Worm (Caenorhabditis elegans) whole organism, L1 larva: Measurements from ENCODE around the gene T13C2.3.

Experiments used
- Y116A8C.19 ChIP-seq: sonication (generic microtip); optimal IDR thresholded peaks from 2 replicates; lab custom pipeline; 2016; ENCODE audit warnings: missing compliant biosample characterization, missing genetic modification characterization, borderline replicate concordance
- aha-1 ChIP-seq: fragments of 150-350 bp; optimal IDR thresholded peaks from 2 replicates; lab custom pipeline; 2014; ENCODE audit warnings: missing biosample characterization, missing genetic modification characterization
- aly-2 ChIP-seq: fragments of 150-350 bp; optimal IDR thresholded peaks from 2 replicates; lab custom pipeline; 2014; ENCODE audit warnings: missing biosample characterization, missing genetic modification characterization
- blmp-1 ChIP-seq: fragments of 150-350 bp; optimal IDR thresholded peaks from 2 replicates; lab custom pipeline; 2014; ENCODE audit warnings: missing biosample characterization, missing genetic modification characterization
- ceh-8 ChIP-seq: fragments of 200-800 bp; sonication (Bioruptor generic); optimal IDR thresholded peaks from 2 replicates; lab custom pipeline; 2018; ENCODE audit warnings: mild to moderate bottlenecking, missing genetic modification characterization, moderate library complexity, missing compliant biosample characterization
- efl-1 ChIP-seq, 4 experiments: fragments of 150-350 bp; optimal IDR thresholded peaks in 3 of 4; peaks in 1 of 4; 1 replicate in 1 of 4; 2 replicates in 3 of 4; lab custom pipeline; 2014; ENCODE audit warnings: missing biosample characterization in 2 of 4, missing genetic modification characterization in 2 of 4, missing genetic modification reagents in 2 of 4
- fkh-10 ChIP-seq: sonication (generic microtip); optimal IDR thresholded peaks from 2 replicates; lab custom pipeline; 2017; ENCODE audit warnings: missing biosample characterization, missing genetic modification reagents, missing genetic modification characterization
- fkh-4 ChIP-seq: sonication (generic microtip); optimal IDR thresholded peaks from 2 replicates; lab custom pipeline; 2016; ENCODE audit warnings: missing compliant biosample characterization, missing genetic modification characterization, borderline replicate concordance
- hpl-2 ChIP-seq: fragments of 150-350 bp; optimal IDR thresholded peaks from 2 replicates; lab custom pipeline; 2014; ENCODE audit warnings: missing biosample characterization, missing genetic modification reagents, missing genetic modification characterization
- lin-13 ChIP-seq: fragments of 150-350 bp; optimal IDR thresholded peaks from 2 replicates; lab custom pipeline; 2014; ENCODE audit warnings: missing biosample characterization, missing genetic modification reagents, missing genetic modification characterization
- lir-3 ChIP-seq: sonication (generic microtip); optimal IDR thresholded peaks from 2 replicates; lab custom pipeline; 2016; ENCODE audit warnings: mild to moderate bottlenecking, missing genetic modification characterization, moderate library complexity, missing compliant biosample characterization; ENCODE audit not compliant: poor library complexity
- nhr-237 ChIP-seq: fragments of 150-350 bp; optimal IDR thresholded peaks from 2 replicates; lab custom pipeline; 2014; ENCODE audit warnings: missing biosample characterization, missing genetic modification characterization
- snpc-4 ChIP-seq: fragments of 150-350 bp; optimal IDR thresholded peaks from 2 replicates; lab custom pipeline; 2014; ENCODE audit warnings: missing biosample characterization, missing genetic modification characterization

DNA sequence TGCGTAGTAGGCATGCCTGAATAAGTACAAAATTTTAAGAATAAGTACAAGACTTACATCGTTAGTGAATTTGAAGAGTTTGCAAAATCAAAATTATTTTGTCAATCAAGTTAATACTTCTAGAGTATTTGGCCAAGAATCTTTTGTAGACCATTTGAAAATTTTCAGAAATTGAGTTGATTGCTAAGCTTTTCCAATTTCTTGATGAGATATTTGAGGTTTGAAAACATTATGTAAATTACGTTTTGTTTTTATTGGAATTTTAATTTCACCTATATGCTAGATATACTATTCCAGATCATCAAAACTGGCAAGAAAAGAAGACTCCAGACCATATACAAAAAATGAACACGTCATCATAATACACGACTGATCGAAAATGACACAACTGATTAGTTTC, 14.0 kb downstream of the T13C2.3 start, which contains the start of gene tab-1:
- TF ChIP-seq lin-13 (GFP tag; lab: Kevin White, UChicago): no peak
- no peak for TF ChIP-seq fkh-4 (tag; lab: Kevin White, UChicago)
- no peak for TF ChIP-seq aly-2
- no peak for TF ChIP-seq fkh-10 (GFP tag; lab: Kevin White, UChicago)
- no peak for TF ChIP-seq efl-1 (optimal IDR thresholded peaks at IDR 0.05; lab: Kevin White, UChicago)
- TF ChIP-seq efl-1 (GFP tag; optimal IDR thresholded peaks at IDR 0.05 in 1 of 2; lab: Kevin White, UChicago): no peak
- TF ChIP-seq hpl-2 (GFP tag; lab: Kevin White, UChicago): no peak
- no peak for TF ChIP-seq Y116A8C.19 (tag; lab: Kevin White, UChicago)
- no peak for TF ChIP-seq ceh-8
- TF ChIP-seq lir-3: no peak
- TF ChIP-seq snpc-4 (tag; lab: Kevin White, UChicago): no peak
- no peak for TF ChIP-seq nhr-237
- no peak for TF ChIP-seq aha-1 (tag; lab: Kevin White, UChicago)
- TF ChIP-seq blmp-1 (tag; lab: Kevin White, UChicago): no peak
